Worm (Caenorhabditis elegans): ENCODE results near the gene pisy-1.

The pisy-1 gene

ce11 chrII:12728608-12729007 lies 9.5 kb downstream of the pisy-1 start:
- TF ChIP-seq ZK546.5 (tag; optimal IDR thresholded peaks at IDR 0.05) = no peak
- TF ChIP-seq sdz-12 (GFP tag; optimal IDR thresholded peaks at IDR 0.05) = no peak
- 0 out of 2 replicates have a peak, but pooled peaks have one; percentile 10 for TF ChIP-seq lin-38 (GFP tag; IDR thresholded peaks at IDR 0.05)
- TF ChIP-seq ceh-44 (GFP tag; IDR thresholded peaks at IDR 0.05) = no peak
- no peak for TF ChIP-seq ama-1 (optimal IDR thresholded peaks at IDR 0.05)
- no peak for TF ChIP-seq T26A8.4 (GFP tag; IDR thresholded peaks at IDR 0.05)

ce11 chrII:12727871-12728270 lies 10.3 kb downstream of the pisy-1 start:
- TF ChIP-seq T20F7.1 (GFP tag; optimal IDR thresholded peaks at IDR 0.05) = no peak
- peak; percentile 65 for TF ChIP-seq set-16 (GFP tag; IDR thresholded peaks at IDR 0.05)
- TF ChIP-seq unc-62 (GFP tag; optimal IDR thresholded peaks at IDR 0.05 in 1 of 2) = peak in 1 of 2 experiments; percentile 72
- TF ChIP-seq unc-62 (tag; optimal IDR thresholded peaks at IDR 0.05) = no peak

- TF ChIP-seq F49E8.2 (tag; optimal IDR thresholded peaks at IDR 0.05; ENCODE audit: borderline replicate concordance) (peak; percentile 25), nhr-25 (tag; optimal IDR thresholded peaks at IDR 0.05; ENCODE audit: borderline replicate concordance, insufficient read depth) (no peak), nhr-41 (GFP tag; IDR thresholded peaks at IDR 0.05) (no peak), pha-4 (GFP tag; IDR thresholded peaks at IDR 0.05) (0 out of 2 replicates have a peak, but pooled peaks have one; percentile 9), pha-4 (tag; optimal IDR thresholded peaks at IDR 0.05) (no peak), nhr-28 (tag; optimal IDR thresholded peaks at IDR 0.05) (no peak), hif-1 (tag; optimal IDR thresholded peaks at IDR 0.05) (no peak), pqm-1 (tag; optimal IDR thresholded peaks at IDR 0.05) (no peak), nhr-237 (tag; optimal IDR thresholded peaks at IDR 0.05) (no peak), skn-1 (tag; optimal IDR thresholded peaks at IDR 0.05) (no peak), nhr-11 (tag; optimal IDR thresholded peaks at IDR 0.05) (no peak), nhr-76 (tag; optimal IDR thresholded peaks at IDR 0.05) (no peak), zip-11 (GFP tag; IDR thresholded peaks at IDR 0.05) (no peak), vab-7 (GFP tag; IDR thresholded peaks at IDR 0.05) (no peak), F44E2.7 (GFP tag; IDR thresholded peaks at IDR 0.05) (0 out of 2 replicates have a peak, but pooled peaks have one; percentile 67), unc-130 (GFP tag; optimal IDR thresholded peaks at IDR 0.05) (peak; percentile 29), ZK546.5 (tag; optimal IDR thresholded peaks at IDR 0.05) (no peak), mep-1 (tag; optimal IDR thresholded peaks at IDR 0.05) (no peak), lin-38 (GFP tag; IDR thresholded peaks at IDR 0.05) (peak; percentile 62), Y75B8A.6 (GFP tag; IDR thresholded peaks at IDR 0.05) (no peak), Y48G9A.11 (GFP tag; IDR thresholded peaks at IDR 0.05) (peak; percentile 61)
These were observed 11.4 kb downstream of the pisy-1 start for ce11 chrII:12726704-12727103.

ce11 chrII:12722685-12723287 lies 15.3 kb downstream of the pisy-1 start:
- TF ChIP-seq cey-2 (tag; optimal IDR thresholded peaks at IDR 0.05; ENCODE audit: borderline replicate concordance, insufficient read depth) (no peak), tra-1 (GFP tag; IDR thresholded peaks at IDR 0.05) (no peak), jun-1 (tag; optimal IDR thresholded peaks at IDR 0.05) (no peak), nhr-42 (GFP tag; IDR thresholded peaks at IDR 0.05) (no peak)

ce11 chrII:12722049-12722448 lies 16.1 kb downstream of the pisy-1 start:
- TF ChIP-seq madf-9 (GFP tag; conservative IDR thresholded peaks at IDR 0.05) (no peak), tag-97 (GFP tag; IDR thresholded peaks at IDR 0.05) (no peak), T26A8.4 (GFP tag; IDR thresholded peaks at IDR 0.05) (no peak)
